Fruit fly (Drosophila melanogaster) whole organism, adult: ENCODE measurements around the gene CG1635.

Experiments
- CG14711 ChIP-seq: fragments of 200-800 bp; sonication (Bioruptor generic); optimal IDR thresholded peaks from 2 replicates; lab custom pipeline; 2018; ENCODE audit warnings: missing biosample characterization, mild to moderate bottlenecking, missing genetic modification characterization, moderate library complexity
- CG1620 ChIP-seq: fragments of 200-800 bp; sonication (Bioruptor generic); optimal IDR thresholded peaks from 2 replicates; lab custom pipeline; 2016; ENCODE audit warnings: missing biosample characterization, missing genetic modification characterization
- CG33017 ChIP-seq: fragments of 200-800 bp; sonication (Bioruptor generic); optimal IDR thresholded peaks from 2 replicates; lab custom pipeline; 2018; ENCODE audit warnings: missing biosample characterization, mild to moderate bottlenecking, missing genetic modification characterization, moderate library complexity
- CG7045 ChIP-seq: fragments of 200-800 bp; sonication (Bioruptor generic); optimal IDR thresholded peaks from 2 replicates; lab custom pipeline; 2017; ENCODE audit warnings: missing biosample characterization, mild to moderate bottlenecking, missing genetic modification characterization
- Clk ChIP-seq: fragments of 200-800 bp; sonication (Bioruptor generic); optimal IDR thresholded peaks from 2 replicates; lab custom pipeline; 2017; ENCODE audit warnings: missing biosample characterization, missing genetic modification characterization
- Crg-1 ChIP-seq: fragments of 200-800 bp; sonication (Bioruptor generic); optimal IDR thresholded peaks from 2 replicates; lab custom pipeline; 2016; ENCODE audit warnings: missing biosample characterization, missing genetic modification characterization
- cnc ChIP-seq, 2 experiments: fragments of >200 bp; optimal IDR thresholded peaks; 2 replicates each; lab custom pipeline; 2017
- kay ChIP-seq: fragments of 200-800 bp; sonication (Bioruptor generic); peaks from one replicate; lab custom pipeline; 2016; ENCODE audit warnings: missing biosample characterization, missing genetic modification characterization, borderline replicate concordance

dm6 chr3R:31610639-31611594 lies 22.4 kb downstream of the CG1635 start, which contains the start of gene Med:
- TF ChIP-seq kay (GFP tag; lab: Kevin White, UChicago) (no peak), CG7045 (GFP tag; lab: Kevin White, UChicago) (no peak), CG33017 (tag; lab: Kevin White, UChicago) (no peak), Clk (GFP tag; lab: Kevin White, UChicago) (no peak), cnc (optimal IDR thresholded peaks at IDR 0.05; lab: Kevin White, UChicago) (no peak), CG1620 (GFP tag; lab: Kevin White, UChicago) (no peak), Crg-1 (GFP tag; lab: Kevin White, UChicago) (no peak), CG14711 (no peak)
